Worm (Caenorhabditis elegans) whole organism, late embryonic: ENCODE data around the gene C18E9.7.

ENCODE experiments used
- C38D4.7 ChIP-seq: fragments of 200-800 bp; sonication (Bioruptor generic); optimal IDR thresholded peaks from 2 replicates; lab custom pipeline; 2018; ENCODE audit warnings: mild to moderate bottlenecking, missing genetic modification characterization, moderate library complexity, missing compliant biosample characterization
- K09A11.1 ChIP-seq: sonication (generic microtip); optimal IDR thresholded peaks from 2 replicates; lab custom pipeline; 2017; ENCODE audit warnings: antibody characterized with exemption, mild to moderate bottlenecking, missing genetic modification characterization, missing compliant biosample characterization; ENCODE audit not compliant: insufficient read depth
- ceh-14 ChIP-seq: sonication (generic microtip); optimal IDR thresholded peaks from 2 replicates; lab custom pipeline; 2016; ENCODE audit warnings: missing genotype, missing genetic modification characterization, missing compliant biosample characterization
- ceh-18 ChIP-seq: sonication (generic microtip); optimal IDR thresholded peaks from 2 replicates; lab custom pipeline; 2016; ENCODE audit warnings: missing genetic modification characterization, missing compliant biosample characterization
- ceh-19 ChIP-seq: fragments of 200-800 bp; sonication (Bioruptor generic); optimal IDR thresholded peaks from 2 replicates; lab custom pipeline; 2018; ENCODE audit warnings: mild to moderate bottlenecking, missing genetic modification characterization, missing compliant biosample characterization
- ceh-2 ChIP-seq: sonication (generic microtip); optimal IDR thresholded peaks from 2 replicates; lab custom pipeline; 2016; ENCODE audit warnings: missing genotype, missing genetic modification characterization, missing compliant biosample characterization
- ceh-22 ChIP-seq: sonication (generic microtip); optimal IDR thresholded peaks from 2 replicates; lab custom pipeline; 2017; ENCODE audit warnings: missing biosample characterization, missing genetic modification characterization
- ceh-30 ChIP-seq: fragments of 150-350 bp; optimal IDR thresholded peaks from 2 replicates; lab custom pipeline; 2014; ENCODE audit warnings: missing biosample characterization, missing genetic modification characterization
- ceh-48 ChIP-seq: sonication (generic microtip); optimal IDR thresholded peaks from 2 replicates; lab custom pipeline; 2016; ENCODE audit warnings: missing genetic modification characterization, inconsistent platforms, missing compliant biosample characterization
- ceh-6 ChIP-seq: fragments of 200-800 bp; sonication (Bioruptor generic); optimal IDR thresholded peaks from 2 replicates; lab custom pipeline; 2018; ENCODE audit warnings: mild to moderate bottlenecking, missing genetic modification characterization, missing compliant biosample characterization
- ceh-9 ChIP-seq: sonication (generic microtip); optimal IDR thresholded peaks from 2 replicates; lab custom pipeline; 2016; ENCODE audit warnings: mild to moderate bottlenecking, missing genetic modification characterization, inconsistent platforms, missing compliant biosample characterization
- dmd-4 ChIP-seq: sonication (generic microtip); optimal IDR thresholded peaks from 2 replicates; lab custom pipeline; 2016; ENCODE audit warnings: borderline replicate concordance, missing genetic modification characterization, missing compliant biosample characterization
- dve-1 ChIP-seq: sonication (generic microtip); optimal IDR thresholded peaks from 2 replicates; lab custom pipeline; 2017; ENCODE audit warnings: antibody characterized with exemption, mild to moderate bottlenecking, missing genetic modification characterization, missing compliant biosample characterization
- elt-2 ChIP-seq: sonication (generic microtip); optimal IDR thresholded peaks from 2 replicates; lab custom pipeline; 2016; ENCODE audit warnings: missing genetic modification reagents, missing genetic modification characterization, missing compliant biosample characterization
- ets-4 ChIP-seq: sonication (generic microtip); optimal IDR thresholded peaks from 2 replicates; lab custom pipeline; 2016; ENCODE audit warnings: missing genetic modification characterization, missing compliant biosample characterization
- fax-1 ChIP-seq: sonication (generic microtip); optimal IDR thresholded peaks from 2 replicates; lab custom pipeline; 2016; ENCODE audit warnings: missing genotype, missing genetic modification characterization, missing compliant biosample characterization
- fkh-6 ChIP-seq: sonication (generic microtip); optimal IDR thresholded peaks from 2 replicates; lab custom pipeline; 2016; ENCODE audit warnings: missing genetic modification characterization, missing compliant biosample characterization
- gmeb-2 ChIP-seq: sonication (generic microtip); optimal IDR thresholded peaks from 2 replicates; lab custom pipeline; 2016; ENCODE audit warnings: missing genetic modification characterization, inconsistent platforms, missing compliant biosample characterization
- hlh-30 ChIP-seq: sonication (generic microtip); optimal IDR thresholded peaks from 2 replicates; lab custom pipeline; 2017; ENCODE audit warnings: antibody characterized with exemption, missing genetic modification characterization, missing compliant biosample characterization; ENCODE audit not compliant: insufficient read depth
- lim-6 ChIP-seq: sonication (generic microtip); optimal IDR thresholded peaks from 2 replicates; lab custom pipeline; 2016; ENCODE audit warnings: missing genetic modification characterization, missing compliant biosample characterization
- lin-11 ChIP-seq: fragments of 200-800 bp; sonication (Bioruptor generic); optimal IDR thresholded peaks from 2 replicates; lab custom pipeline; 2018; ENCODE audit warnings: mild to moderate bottlenecking, missing genetic modification characterization, missing compliant biosample characterization
- madf-2 ChIP-seq: sonication (generic microtip); optimal IDR thresholded peaks from 2 replicates; lab custom pipeline; 2017; ENCODE audit warnings: missing genetic modification characterization, missing compliant biosample characterization
- nhr-11 ChIP-seq: fragments of 150-350 bp; optimal IDR thresholded peaks from 2 replicates; lab custom pipeline; 2014; ENCODE audit warnings: missing biosample characterization, missing genetic modification characterization
- npax-4 ChIP-seq: sonication (generic microtip); optimal IDR thresholded peaks from 2 replicates; lab custom pipeline; 2016; ENCODE audit warnings: missing genetic modification characterization, missing compliant biosample characterization
- odd-2 ChIP-seq: sonication (generic microtip); optimal IDR thresholded peaks from 2 replicates; lab custom pipeline; 2017; ENCODE audit warnings: antibody characterized with exemption, mild to moderate bottlenecking, missing genetic modification characterization, missing compliant biosample characterization
- pros-1 ChIP-seq: fragments of 150-350 bp; optimal IDR thresholded peaks from 2 replicates; lab custom pipeline; 2014; ENCODE audit warnings: missing biosample characterization, missing genetic modification reagents, missing genetic modification characterization
- ttx-3 ChIP-seq: sonication (generic microtip); optimal IDR thresholded peaks from 2 replicates; lab custom pipeline; 2016; ENCODE audit warnings: missing genetic modification reagents, missing genetic modification characterization, missing compliant biosample characterization
- unc-3 ChIP-seq, 2 experiments: fragments of 200-800 bp in 1 of 2; sonication (Bioruptor generic) in 1 of 2; sonication (generic microtip) in 1 of 2; conservative IDR thresholded peaks in 1 of 2; optimal IDR thresholded peaks in 1 of 2; 2 replicates each; pipeline versions ENCODE4 v1.3.6 to Lab custom; 2016 to 2022; ENCODE audit warnings: missing compliant biosample characterization in 2 of 2, missing genetic modification characterization in 2 of 2, missing genetic modification reagents in 1 of 2
- unc-42 ChIP-seq: sonication (generic microtip); optimal IDR thresholded peaks from 2 replicates; lab custom pipeline; 2016; ENCODE audit warnings: missing genotype, missing genetic modification characterization, missing compliant biosample characterization
- unc-86 ChIP-seq: sonication (generic microtip); optimal IDR thresholded peaks from 2 replicates; lab custom pipeline; 2016; ENCODE audit warnings: missing genetic modification characterization, missing compliant biosample characterization
- ztf-16 ChIP-seq: sonication (generic microtip); optimal IDR thresholded peaks from 2 replicates; lab custom pipeline; 2017; ENCODE audit warnings: missing genetic modification characterization, missing compliant biosample characterization

The C18E9.7 gene

DNA sequence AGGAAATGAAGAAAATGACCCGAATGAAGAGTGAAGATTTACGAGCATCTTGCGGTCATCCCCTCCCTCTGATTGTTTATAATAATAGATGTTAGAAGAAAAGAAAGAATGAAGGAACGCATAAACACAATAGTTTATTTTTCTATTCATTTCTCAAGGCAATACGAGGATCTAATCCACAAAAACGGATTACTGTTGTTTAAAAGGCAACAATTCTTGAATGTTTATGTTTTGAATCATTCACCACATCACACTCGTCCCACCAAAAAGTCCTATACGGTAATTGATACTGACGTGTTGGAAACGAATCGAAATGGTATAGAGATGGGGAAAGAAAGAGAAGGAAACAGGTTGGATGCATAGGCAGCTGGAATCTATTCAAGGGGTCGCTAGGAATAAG lies 39.0 kb upstream of the C18E9.7 start:
- no peak for TF ChIP-seq dmd-4

ce11 chrII:9019704-9020103 lies 37.1 kb upstream of the C18E9.7 start, which contains the start of gene dep-1:
TSS of gene dep-1 (minus strand) at chrII:9019798.
- TF ChIP-seq ceh-30 (tag; lab: Kevin White, UChicago) (no peak), C38D4.7 (GFP tag; lab: Kevin White, UChicago) (no peak), fax-1 (tag; lab: Kevin White, UChicago) (no peak), pros-1 (tag; lab: Kevin White, UChicago) (no peak), unc-86 (tag; lab: Kevin White, UChicago) (no peak), unc-3 (GFP tag; conservative IDR thresholded peaks at IDR 0.05; lab: Robert Waterston, UW) (no peak), unc-3 (tag; optimal IDR thresholded peaks at IDR 0.05; lab: Kevin White, UChicago) (no peak), ceh-9 (tag; lab: Kevin White, UChicago) (no peak), K09A11.1 (tag; lab: Kevin White, UChicago) (no peak), ceh-19 (no peak), ets-4 (no peak), lim-6 (tag; lab: Kevin White, UChicago) (no peak), ceh-48 (tag; lab: Kevin White, UChicago) (no peak), elt-2 (tag; lab: Kevin White, UChicago) (no peak)

DNA sequence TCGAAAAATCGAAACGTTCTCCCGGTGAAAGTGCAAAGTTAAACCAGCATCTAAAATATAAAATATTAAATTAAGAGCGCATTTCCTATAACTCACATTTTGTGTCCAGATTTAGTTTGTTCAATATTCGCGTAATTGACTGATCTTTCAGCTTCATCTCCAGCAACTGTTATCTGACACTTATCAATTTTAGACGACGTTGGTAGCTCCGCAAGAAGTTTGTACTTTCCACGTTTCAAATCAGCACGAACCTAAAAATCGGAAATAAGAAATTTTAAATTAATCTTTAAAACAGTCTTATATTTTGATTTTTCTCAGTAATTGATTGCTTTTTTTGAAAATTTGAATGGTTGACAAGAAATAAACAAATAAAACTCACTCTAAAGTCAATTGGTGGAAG lies 35.0 kb upstream of the C18E9.7 start:
- TF ChIP-seq ceh-48 (tag; lab: Kevin White, UChicago): no peak
- no peak for TF ChIP-seq odd-2 (tag; lab: Kevin White, UChicago)
- TF ChIP-seq ceh-2 (tag; lab: Kevin White, UChicago): no peak
- no peak for TF ChIP-seq pros-1 (tag; lab: Kevin White, UChicago)
- TF ChIP-seq ceh-9 (tag; lab: Kevin White, UChicago): no peak
- TF ChIP-seq elt-2 (tag; lab: Kevin White, UChicago): no peak
- no peak for TF ChIP-seq ttx-3 (tag; lab: Kevin White, UChicago)
- no peak for TF ChIP-seq ceh-6

DNA sequence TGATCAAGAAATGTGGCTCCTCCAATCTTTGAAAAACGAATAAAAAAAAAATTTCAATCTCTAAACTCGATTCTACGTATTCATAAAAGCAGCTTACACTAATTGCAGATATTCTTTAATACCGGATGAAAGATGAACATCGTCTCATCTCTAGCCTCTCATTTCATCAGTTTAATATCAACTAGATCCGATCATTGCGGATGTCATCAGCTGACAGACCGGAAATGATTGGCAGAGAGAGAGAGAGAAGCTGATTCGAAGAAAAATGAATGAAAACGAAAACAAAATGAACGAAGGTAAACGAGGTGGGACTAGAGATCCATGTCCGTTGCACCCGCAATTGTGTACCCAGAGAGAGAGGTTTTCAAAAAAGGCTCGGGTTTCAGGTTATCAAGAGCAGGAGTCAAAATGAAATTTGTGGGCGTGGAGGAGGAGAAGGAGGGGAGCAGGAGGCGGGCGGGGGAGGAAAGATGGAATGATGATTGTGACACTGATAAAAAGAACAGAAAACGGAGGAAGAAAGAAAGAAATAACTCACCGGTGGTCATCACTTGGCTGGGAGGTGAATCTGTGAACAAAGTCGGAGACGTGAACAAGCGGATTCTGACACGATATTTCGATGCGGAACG lies 32.4 kb upstream of the C18E9.7 start:
- TF ChIP-seq pros-1 (tag; lab: Kevin White, UChicago): no peak
- peak; percentile 17 for TF ChIP-seq ceh-19
- no peak for TF ChIP-seq ceh-22 (tag; lab: Kevin White, UChicago)
- TF ChIP-seq ceh-18 (tag; lab: Kevin White, UChicago): peak; percentile 1
- no peak for TF ChIP-seq fkh-6
- TF ChIP-seq gmeb-2 (tag; lab: Kevin White, UChicago): no peak
- no peak for TF ChIP-seq ttx-3 (tag; lab: Kevin White, UChicago)
- TF ChIP-seq, all 69 proteins: peak for 2

DNA sequence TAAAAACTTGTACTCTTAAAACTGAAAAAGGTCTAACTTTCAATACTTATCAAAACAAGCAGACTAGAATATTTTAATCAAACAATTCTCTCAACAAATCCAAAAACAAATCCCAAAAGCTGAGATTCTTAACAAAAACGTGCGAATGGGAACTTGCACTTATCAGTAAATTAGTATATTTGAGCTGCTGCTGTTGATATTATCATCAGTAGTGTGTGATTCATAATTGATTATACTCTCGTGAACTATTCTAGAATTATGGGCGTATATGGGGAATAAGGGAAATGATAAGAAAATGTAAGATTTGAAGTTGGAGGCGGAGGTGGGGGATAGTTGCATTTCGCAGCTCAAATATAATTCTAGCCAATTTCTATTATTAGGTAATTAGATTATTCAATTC lies 31.6 kb upstream of the C18E9.7 start:
- TF ChIP-seq ceh-48 (tag; lab: Kevin White, UChicago) (no peak), ztf-16 (tag; lab: Kevin White, UChicago) (no peak), unc-42 (no peak), hlh-30 (tag; lab: Kevin White, UChicago) (no peak), nhr-11 (tag; lab: Kevin White, UChicago) (no peak), lin-11 (tag; lab: Kevin White, UChicago) (no peak), dve-1 (tag; lab: Kevin White, UChicago) (no peak), ceh-30 (tag; lab: Kevin White, UChicago) (no peak), npax-4 (no peak), madf-2 (tag; lab: Kevin White, UChicago) (no peak), ceh-14 (tag; lab: Kevin White, UChicago) (no peak)
